Fruit fly (Drosophila melanogaster) whole organism, adult: Measurements from ENCODE around the gene Sec24CD.

Experiments
- CG11617 ChIP-seq: fragments of 200-800 bp; sonication (Bioruptor generic); optimal IDR thresholded peaks from 2 replicates; lab custom pipeline; 2017; ENCODE audit warnings: mild to moderate bottlenecking, missing biosample characterization, missing genetic modification reagents, missing genetic modification characterization
- CG12768 ChIP-seq: fragments of 200-800 bp; sonication (Bioruptor generic); optimal IDR thresholded peaks from 2 replicates; lab custom pipeline; 2017; ENCODE audit warnings: missing biosample characterization, missing genetic modification characterization, mild to moderate bottlenecking, moderate library complexity, missing genetic modification reagents
- CG14711 ChIP-seq: fragments of 200-800 bp; sonication (Bioruptor generic); optimal IDR thresholded peaks from 2 replicates; lab custom pipeline; 2018; ENCODE audit warnings: missing biosample characterization, mild to moderate bottlenecking, missing genetic modification characterization, moderate library complexity
- CG33017 ChIP-seq: fragments of 200-800 bp; sonication (Bioruptor generic); optimal IDR thresholded peaks from 2 replicates; lab custom pipeline; 2018; ENCODE audit warnings: missing biosample characterization, mild to moderate bottlenecking, missing genetic modification characterization, moderate library complexity
- CG7101 ChIP-seq: fragments of 200-800 bp; sonication (Bioruptor generic); optimal IDR thresholded peaks from 2 replicates; lab custom pipeline; 2018; ENCODE audit warnings: missing biosample characterization, mild to moderate bottlenecking, missing genetic modification characterization, moderate library complexity
- Hr96 ChIP-seq: fragments of 200-800 bp; sonication (Bioruptor generic); optimal IDR thresholded peaks from 2 replicates; lab custom pipeline; 2016; ENCODE audit warnings: missing biosample characterization, missing genetic modification characterization
- Mnt ChIP-seq: fragments of 200-800 bp; sonication (Bioruptor generic); optimal IDR thresholded peaks from 2 replicates; lab custom pipeline; 2016; ENCODE audit warnings: missing biosample characterization, mild to moderate bottlenecking, missing genetic modification characterization
- bab1 ChIP-seq: fragments of 200-800 bp; sonication (Bioruptor generic); optimal IDR thresholded peaks from 3 replicates; lab custom pipeline; 2019; ENCODE audit warnings: missing biosample characterization, mild to moderate bottlenecking, missing genetic modification characterization, moderate library complexity
- cic ChIP-seq: fragments of 200-800 bp; sonication (Bioruptor generic); optimal IDR thresholded peaks from 2 replicates; lab custom pipeline; 2017; ENCODE audit warnings: missing biosample characterization, mild to moderate bottlenecking, missing genetic modification characterization, moderate library complexity
- cnc ChIP-seq, 2 experiments: fragments of >200 bp; optimal IDR thresholded peaks; 2 replicates each; lab custom pipeline; 2017
- kay ChIP-seq: fragments of 200-800 bp; sonication (Bioruptor generic); peaks from one replicate; lab custom pipeline; 2016; ENCODE audit warnings: missing biosample characterization, missing genetic modification characterization, borderline replicate concordance
- ovo ChIP-seq: fragments of 200-800 bp; sonication (Bioruptor generic); optimal IDR thresholded peaks from 2 replicates; lab custom pipeline; 2016; ENCODE audit warnings: missing biosample characterization, missing genetic modification characterization
- pad ChIP-seq: fragments of 200-800 bp; sonication (Bioruptor generic); optimal IDR thresholded peaks from 3 replicates; lab custom pipeline; 2017; ENCODE audit warnings: missing biosample characterization, missing genetic modification characterization, mild to moderate bottlenecking, moderate library complexity, missing genetic modification reagents
- toe ChIP-seq: fragments of 200-800 bp; sonication (Bioruptor generic); optimal IDR thresholded peaks from 2 replicates; lab custom pipeline; 2016; ENCODE audit warnings: missing biosample characterization, missing genetic modification characterization

DNA sequence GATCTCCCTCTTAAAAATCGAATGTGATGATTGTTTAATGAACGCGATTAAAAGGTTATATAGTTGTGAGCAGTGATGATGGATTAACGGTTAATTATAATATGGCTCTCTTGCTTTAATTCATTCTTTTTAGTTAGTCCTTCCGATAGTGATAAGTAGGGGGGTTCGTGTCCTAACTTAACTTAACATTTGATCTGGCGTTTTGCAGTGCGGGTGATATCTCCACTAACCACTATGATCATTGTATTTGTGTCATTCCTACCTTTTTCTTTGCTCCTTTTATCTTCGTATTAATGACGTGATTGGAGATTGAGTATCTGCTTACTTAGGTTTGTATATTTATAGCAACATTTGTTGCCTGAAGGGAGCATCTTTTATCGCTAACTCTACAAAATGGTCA, 41.3 kb downstream of the Sec24CD start:
- no peak for TF ChIP-seq Hr96 (GFP tag; lab: Kevin White, UChicago)
- no peak for TF ChIP-seq Mnt (GFP tag; lab: Kevin White, UChicago)
- TF ChIP-seq toe (GFP tag; lab: Kevin White, UChicago): no peak
- TF ChIP-seq bab1: no peak
- TF ChIP-seq CG12768 (GFP tag; lab: Kevin White, UChicago): no peak
- peak; percentile 89 for TF ChIP-seq pad
- TF ChIP-seq CG33017 (tag; lab: Kevin White, UChicago): no peak
- TF ChIP-seq CG7101 (tag; lab: Kevin White, UChicago): no peak
- TF ChIP-seq cnc (optimal IDR thresholded peaks at IDR 0.05; lab: Kevin White, UChicago): no peak
- TF ChIP-seq CG11617 (GFP tag; lab: Kevin White, UChicago): no peak
- TF ChIP-seq kay: no peak
- TF ChIP-seq CG14711 (tag; lab: Kevin White, UChicago): no peak
- TF ChIP-seq cic (GFP tag; lab: Kevin White, UChicago): no peak
- TF ChIP-seq ovo: no peak
